Fruit fly (Drosophila melanogaster) whole organism, embryonic: ENCODE measurements around the gene slpr.

Source experiments
- Adf1 ChIP-seq: fragments of 200-800 bp; sonication (Bioruptor generic); IDR thresholded peaks from 2 replicates; pipeline ENCODE4 v1.3.6; 2022; ENCODE audit warnings: missing biosample characterization, missing genetic modification characterization
- Blimp-1 ChIP-seq: fragments of 200-800 bp; sonication (Bioruptor generic); optimal IDR thresholded peaks from 3 replicates; lab custom pipeline; 2018; ENCODE audit warnings: missing biosample characterization, missing genetic modification characterization, mild to moderate bottlenecking, moderate library complexity, missing genetic modification reagents
- BtbVII ChIP-seq: fragments of 200-800 bp; sonication (Bioruptor generic); optimal IDR thresholded peaks from 3 replicates; lab custom pipeline; 2017; ENCODE audit warnings: missing biosample characterization, mild to moderate bottlenecking, missing genetic modification characterization
- CG11398 ChIP-seq: fragments of 200-800 bp; sonication (Bioruptor generic); optimal IDR thresholded peaks from 2 replicates; lab custom pipeline; 2016; ENCODE audit warnings: missing biosample characterization, missing genetic modification characterization
- CG1233 ChIP-seq: fragments of 200-800 bp; sonication (Bioruptor generic); optimal IDR thresholded peaks from 4 replicates; lab custom pipeline; 2018; ENCODE audit warnings: missing biosample characterization, mild to moderate bottlenecking, missing genetic modification characterization
- CG14014 ChIP-seq: fragments of 200-800 bp; sonication (Bioruptor generic); IDR thresholded peaks from 2 replicates; pipeline ENCODE4 v1.3.6; 2022; ENCODE audit warnings: missing biosample characterization, missing genetic modification characterization
- CG15073 ChIP-seq: fragments of 200-800 bp; sonication (Bioruptor generic); optimal IDR thresholded peaks from 2 replicates; lab custom pipeline; 2016; ENCODE audit warnings: missing biosample characterization, missing genetic modification characterization
- CG15269 ChIP-seq: fragments of 200-800 bp; sonication (Bioruptor generic); optimal IDR thresholded peaks from 2 replicates; lab custom pipeline; 2018; ENCODE audit warnings: missing biosample characterization, mild to moderate bottlenecking, missing genetic modification characterization, moderate library complexity
- CG1603 ChIP-seq: fragments of 200-800 bp; sonication (Bioruptor generic); optimal IDR thresholded peaks from 2 replicates; lab custom pipeline; 2019; ENCODE audit warnings: missing biosample characterization, mild to moderate bottlenecking, missing genetic modification characterization, moderate library complexity
- CG30020 ChIP-seq: fragments of 200-800 bp; optimal IDR thresholded peaks from 2 replicates; lab custom pipeline; 2019; ENCODE audit warnings: missing biosample characterization, mild to moderate bottlenecking, missing genetic modification characterization, moderate library complexity
- CG4854 ChIP-seq: fragments of 200-800 bp; sonication (Bioruptor generic); optimal IDR thresholded peaks from 2 replicates; lab custom pipeline; 2016; ENCODE audit warnings: missing biosample characterization, missing genetic modification characterization, inconsistent platforms
- CG7372 ChIP-seq: fragments of 200-800 bp; sonication (Bioruptor generic); IDR thresholded peaks from 2 replicates; pipeline ENCODE4 v1.3.6; 2022; ENCODE audit warnings: missing biosample characterization, missing genetic modification characterization
- CG9215 ChIP-seq: fragments of 200-800 bp; sonication (Bioruptor generic); IDR thresholded peaks from 2 replicates; pipeline ENCODE4 v1.3.6; 2022; ENCODE audit warnings: missing biosample characterization, missing genetic modification characterization
- Dbx ChIP-seq: fragments of 200-800 bp; sonication (Bioruptor generic); IDR thresholded peaks from 3 replicates; pipeline ENCODE4 v1.3.6; 2022; ENCODE audit warnings: missing biosample characterization, missing genetic modification characterization
- E2f1 ChIP-seq: fragments of 200-800 bp; sonication (Bioruptor generic); IDR thresholded peaks from 2 replicates; pipeline ENCODE4 v1.3.6; 2022; ENCODE audit warnings: missing biosample characterization, missing genetic modification characterization
- HLH3B ChIP-seq: fragments of 200-800 bp; sonication (Bioruptor generic); IDR thresholded peaks from 2 replicates; pipeline ENCODE4 v1.3.6; 2022; ENCODE audit warnings: missing biosample characterization, missing genetic modification characterization
- HLHmδ ChIP-seq: fragments of 200-800 bp; sonication (Bioruptor generic); optimal IDR thresholded peaks from 2 replicates; lab custom pipeline; 2018; ENCODE audit warnings: missing biosample characterization, mild to moderate bottlenecking, missing genetic modification characterization, moderate library complexity
- Hand ChIP-seq: fragments of 200-800 bp; sonication (Bioruptor generic); optimal IDR thresholded peaks from 2 replicates; lab custom pipeline; 2017; ENCODE audit warnings: mild to moderate bottlenecking, missing biosample characterization, missing genetic modification reagents, missing genetic modification characterization
- Mrtf ChIP-seq: fragments of 200-800 bp; sonication (Bioruptor generic); IDR thresholded peaks from 3 replicates; pipeline ENCODE4 v1.3.6; 2022; ENCODE audit warnings: missing biosample characterization, missing genetic modification characterization
- NC2α ChIP-seq: fragments of 200-800 bp; sonication (Bioruptor generic); optimal IDR thresholded peaks from 2 replicates; lab custom pipeline; 2016; ENCODE audit warnings: missing biosample characterization, missing genetic modification characterization
- Oli ChIP-seq: fragments of 200-800 bp; sonication (Bioruptor generic); optimal IDR thresholded peaks from 2 replicates; lab custom pipeline; 2018; ENCODE audit warnings: missing biosample characterization, mild to moderate bottlenecking, missing genetic modification characterization, moderate library complexity
- Pdp1 ChIP-seq, 2 experiments: fragments of 200-800 bp; sonication (Bioruptor generic); optimal IDR thresholded peaks; 3 replicates each; lab custom pipeline; 2016; ENCODE audit warnings: missing biosample characterization in 2 of 2, missing genetic modification characterization in 2 of 2, mild to moderate bottlenecking in 1 of 2, moderate library complexity in 1 of 2
- Ptx1 ChIP-seq: fragments of 200-800 bp; sonication (Bioruptor generic); IDR thresholded peaks from 2 replicates; pipeline ENCODE4 v1.3.6; 2022; ENCODE audit warnings: missing biosample characterization, missing genetic modification characterization
- Usf ChIP-seq: fragments of 200-800 bp; sonication (Bioruptor generic); optimal IDR thresholded peaks from 2 replicates; lab custom pipeline; 2017; ENCODE audit warnings: missing genotype, missing biosample characterization, missing genetic modification characterization
- Xrp1 ChIP-seq: fragments of 200-800 bp; sonication (Bioruptor generic); IDR thresholded peaks from 2 replicates; pipeline ENCODE4 v1.3.6; 2022; ENCODE audit warnings: missing biosample characterization, missing genetic modification characterization
- YL-1 ChIP-seq: fragments of 200-800 bp; sonication (Bioruptor generic); optimal IDR thresholded peaks from 3 replicates; lab custom pipeline; 2017; ENCODE audit warnings: missing biosample characterization, mild to moderate bottlenecking, missing genetic modification characterization
- ac ChIP-seq: fragments of 200-800 bp; sonication (Bioruptor generic); optimal IDR thresholded peaks from 3 replicates; lab custom pipeline; 2017; ENCODE audit warnings: missing biosample characterization, mild to moderate bottlenecking, missing genetic modification characterization
- ato ChIP-seq: fragments of 200-800 bp; sonication (Bioruptor generic); IDR thresholded peaks from 2 replicates; pipeline ENCODE4 v1.3.6; 2022; ENCODE audit warnings: missing biosample characterization, missing genetic modification characterization; ENCODE audit not compliant: partially characterized antibody
- bcd ChIP-seq: fragments of 200-800 bp; sonication (Bioruptor generic); optimal IDR thresholded peaks from 2 replicates; lab custom pipeline; 2017; ENCODE audit warnings: missing biosample characterization, mild to moderate bottlenecking, missing genetic modification characterization
- chinmo ChIP-seq: fragments of 200-800 bp; sonication (Bioruptor generic); IDR thresholded peaks from 4 replicates; pipeline ENCODE4 v1.3.6; 2022; ENCODE audit warnings: missing biosample characterization, missing genetic modification characterization; ENCODE audit not compliant: partially characterized antibody
- crol ChIP-seq: fragments of 200-800 bp; sonication (Bioruptor generic); IDR thresholded peaks from 2 replicates; pipeline ENCODE4 v1.3.6; 2022; ENCODE audit warnings: missing biosample characterization, missing genetic modification characterization
- dmrt99B ChIP-seq: fragments of 200-800 bp; sonication (Bioruptor generic); optimal IDR thresholded peaks from 2 replicates; lab custom pipeline; 2018; ENCODE audit warnings: missing biosample characterization, mild to moderate bottlenecking, missing genetic modification characterization, moderate library complexity
- eve ChIP-seq, 2 experiments: fragments of >200 bp; optimal IDR thresholded peaks; 2 replicates each; lab custom pipeline; 2017; ENCODE audit warnings: missing biosample characterization in 2 of 2, missing genetic modification characterization in 2 of 2
- fd102C ChIP-seq: fragments of 200-800 bp; sonication (Bioruptor generic); optimal IDR thresholded peaks from 2 replicates; lab custom pipeline; 2018; ENCODE audit warnings: missing biosample characterization, mild to moderate bottlenecking, missing genetic modification characterization, moderate library complexity
- gcm2 ChIP-seq: fragments of 200-800 bp; sonication (Bioruptor generic); optimal IDR thresholded peaks from 2 replicates; lab custom pipeline; 2016; ENCODE audit warnings: missing biosample characterization, missing genetic modification characterization
- gem ChIP-seq: fragments of 200-800 bp; sonication (Bioruptor generic); optimal IDR thresholded peaks from 2 replicates; lab custom pipeline; 2019; ENCODE audit warnings: missing biosample characterization, mild to moderate bottlenecking, missing genetic modification characterization, moderate library complexity
- gro ChIP-seq: fragments of 200-800 bp; sonication (Bioruptor generic); optimal IDR thresholded peaks from 2 replicates; lab custom pipeline; 2016; ENCODE audit warnings: missing biosample characterization, missing genetic modification characterization
- gsb-n ChIP-seq: fragments of 200-800 bp; sonication (Bioruptor generic); optimal IDR thresholded peaks from 3 replicates; lab custom pipeline; 2018; ENCODE audit warnings: missing biosample characterization, mild to moderate bottlenecking, missing genetic modification characterization
- hkb ChIP-seq, 2 experiments: fragments of 200-800 bp in 1 of 2; fragments of >200 bp in 1 of 2; sonication (Bioruptor generic) in 1 of 2; IDR thresholded peaks in 1 of 2; optimal IDR thresholded peaks in 1 of 2; 2 replicates each; pipeline versions ENCODE4 v1.3.6 to Lab custom; 2017 to 2022; ENCODE audit warnings: missing biosample characterization in 1 of 2, missing genetic modification characterization in 1 of 2
- lmd ChIP-seq: fragments of 200-800 bp; sonication (Bioruptor generic); IDR thresholded peaks from 2 replicates; pipeline ENCODE4 v1.3.6; 2022; ENCODE audit warnings: missing biosample characterization, missing genetic modification characterization
- luna ChIP-seq: fragments of 200-800 bp; sonication (Bioruptor generic); optimal IDR thresholded peaks from 2 replicates; lab custom pipeline; 2016; ENCODE audit warnings: missing biosample characterization, missing genetic modification characterization
- pan ChIP-seq, 4 experiments: fragments of >200 bp in 3 of 4; fragments of 200-800 bp in 1 of 4; sonication (Bioruptor generic) in 1 of 4; optimal IDR thresholded peaks in 3 of 4; IDR thresholded peaks in 1 of 4; 2 replicates each; pipeline versions ENCODE4 v1.3.6 to Lab custom; 2017 to 2022; ENCODE audit warnings: missing biosample characterization in 2 of 4, missing genetic modification characterization in 2 of 4, mixed read lengths in 1 of 4
- sd ChIP-seq: fragments of 200-800 bp; sonication (Bioruptor generic); optimal IDR thresholded peaks from 3 replicates; lab custom pipeline; 2018; ENCODE audit warnings: missing biosample characterization, mild to moderate bottlenecking, missing genetic modification characterization, moderate library complexity
- slbo ChIP-seq: fragments of 200-800 bp; sonication (Bioruptor generic); IDR thresholded peaks from 2 replicates; pipeline ENCODE4 v1.3.6; 2022; ENCODE audit warnings: missing biosample characterization, missing genetic modification characterization
- tio ChIP-seq: fragments of 200-800 bp; sonication (Bioruptor generic); optimal IDR thresholded peaks from 2 replicates; lab custom pipeline; 2017; ENCODE audit warnings: missing biosample characterization, missing genetic modification characterization, inconsistent platforms
- vnd ChIP-seq: fragments of 200-800 bp; sonication (Bioruptor generic); IDR thresholded peaks from 3 replicates; pipeline ENCODE4 v1.3.6; 2022; ENCODE audit warnings: missing biosample characterization, missing genetic modification characterization; ENCODE audit not compliant: partially characterized antibody
- zen ChIP-seq: fragments of 200-800 bp; sonication (Bioruptor generic); optimal IDR thresholded peaks from 3 replicates; lab custom pipeline; 2018; ENCODE audit warnings: missing biosample characterization, mild to moderate bottlenecking, missing genetic modification characterization, moderate library complexity

slpr gene

dm6 chrX:8196157-8196526 lies 19.2 kb upstream of the slpr start (continued):
- TF ChIP-seq luna: no peak
- TF ChIP-seq Oli (tag; lab: Kevin White, UChicago): peak; percentile 1
- TF ChIP-seq lmd (GFP tag; lab: Robert Waterston, UW): 0 out of 2 replicates have a peak, but pooled peaks have one; percentile 21
- TF ChIP-seq gem: peak; percentile 40
- TF ChIP-seq Ptx1 (GFP tag; lab: Robert Waterston, UW): 0 out of 2 replicates have a peak, but pooled peaks have one; percentile 6
- TF ChIP-seq E2f1 (GFP tag; lab: Robert Waterston, UW): no peak
- no peak for TF ChIP-seq gcm2 (GFP tag; lab: Kevin White, UChicago)
- peak; percentile 12 for TF ChIP-seq Usf (GFP tag; lab: Kevin White, UChicago)
- TF ChIP-seq YL-1 (GFP tag; lab: Kevin White, UChicago): no peak
- TF ChIP-seq Mrtf (GFP tag; lab: Robert Waterston, UW): 0 out of 3 replicates have a peak, but pooled peaks have one; percentile 5
- TF ChIP-seq dmrt99B (tag; lab: Kevin White, UChicago): peak; percentile 14
- peak in 1 of 2 experiments; percentile 81 for TF ChIP-seq eve (GFP tag; optimal IDR thresholded peaks at IDR 0.05; lab: Kevin White, UChicago)
- peak; percentile 9 for TF ChIP-seq CG1233 (GFP tag; lab: Kevin White, UChicago)

- no peak for TF ChIP-seq bcd (GFP tag; lab: Kevin White, UChicago)
- no peak for TF ChIP-seq zen (tag; lab: Kevin White, UChicago)
- no peak for TF ChIP-seq NC2α (GFP tag; lab: Kevin White, UChicago)
- TF ChIP-seq chinmo: peak; percentile 75; the same call in 1 of the 4 replicates
- TF ChIP-seq Xrp1: no peak
- TF ChIP-seq Adf1 (GFP tag; lab: Robert Waterston, UW): 0 out of 2 replicates have a peak, but pooled peaks have one; percentile 21
- no peak for TF ChIP-seq tio
- TF ChIP-seq Pdp1 (GFP tag; optimal IDR thresholded peaks at IDR 0.05; lab: Kevin White, UChicago): no peak
- TF ChIP-seq gro (GFP tag; lab: Kevin White, UChicago): no peak
- TF ChIP-seq sd (tag; lab: Kevin White, UChicago): peak; percentile 95
- TF ChIP-seq Dbx: no peak
- TF ChIP-seq ato: no peak
- TF ChIP-seq CG9215 (GFP tag; lab: Robert Waterston, UW): no peak
- no peak for TF ChIP-seq Blimp-1 (GFP tag; lab: Kevin White, UChicago)
- no peak for TF ChIP-seq CG11398 (GFP tag; lab: Kevin White, UChicago)
- TF ChIP-seq CG7372: peak; percentile 34; the same call in 1 of the 2 replicates
- no peak for TF ChIP-seq HLH3B
- no peak for TF ChIP-seq hkb (optimal IDR thresholded peaks at IDR 0.05; lab: Kevin White, UChicago)
- TF ChIP-seq hkb (GFP tag; IDR thresholded peaks at IDR 0.05; lab: Robert Waterston, UW): no peak
- no peak for TF ChIP-seq gsb-n (tag; lab: Kevin White, UChicago)
- no peak for TF ChIP-seq CG1603 (tag; lab: Kevin White, UChicago)
- TF ChIP-seq slbo: peak; percentile 39; the same call in 1 of the 2 replicates
- TF ChIP-seq Hand: no peak
- no peak for TF ChIP-seq vnd (GFP tag; lab: Robert Waterston, UW)
- TF ChIP-seq pan (optimal IDR thresholded peaks at IDR 0.05; lab: Kevin White, UChicago): no peak
- TF ChIP-seq pan (GFP tag; optimal IDR thresholded peaks at IDR 0.05 in 1 of 2, IDR thresholded peaks at IDR 0.05 in 1 of 2): peak in 1 of 2 experiments; percentile 9
- no peak for TF ChIP-seq CG4854 (GFP tag; lab: Kevin White, UChicago)
- no peak for TF ChIP-seq ac (GFP tag; lab: Kevin White, UChicago)
- TF ChIP-seq CG30020 (tag; lab: Kevin White, UChicago): no peak
- no peak for TF ChIP-seq fd102C (GFP tag; lab: Kevin White, UChicago)
- TF ChIP-seq BtbVII (GFP tag; lab: Kevin White, UChicago): no peak
- peak; percentile 80 for TF ChIP-seq crol (GFP tag; lab: Robert Waterston, UW)
- TF ChIP-seq HLHmδ (GFP tag; lab: Kevin White, UChicago): no peak
- TF ChIP-seq CG14014: no peak
- TF ChIP-seq CG15269 (tag; lab: Kevin White, UChicago): no peak
- no peak for TF ChIP-seq CG15073 (GFP tag; lab: Kevin White, UChicago)
- TF ChIP-seq CG1233 (GFP tag; lab: Kevin White, UChicago): no peak
Observed at dm6 chrX:8195449-8196156, 18.6 kb upstream of the slpr start.
